Worm (Caenorhabditis elegans) whole organism, L3 larva: Measurements from ENCODE around the gene Y68A4A.10.

Experiments
- elt-2 ChIP-seq: sonication (generic microtip); optimal IDR thresholded peaks from 2 replicates; lab custom pipeline; 2016; ENCODE audit warnings: missing genetic modification reagents, mild to moderate bottlenecking, missing genetic modification characterization, missing compliant biosample characterization
- fos-1 ChIP-seq: fragments of 150-350 bp; optimal IDR thresholded peaks from 2 replicates; lab custom pipeline; 2014; ENCODE audit warnings: missing biosample characterization, missing genetic modification characterization
- lin-15B ChIP-seq: fragments of 150-350 bp; optimal IDR thresholded peaks from 2 replicates; lab custom pipeline; 2014; ENCODE audit warnings: missing biosample characterization, missing genetic modification characterization
- nfya-1 ChIP-seq: sonication (generic microtip); optimal IDR thresholded peaks from 2 replicates; lab custom pipeline; 2017; ENCODE audit warnings: missing genetic modification characterization, mild to moderate bottlenecking, missing compliant biosample characterization, antibody characterized with exemption, moderate library complexity; ENCODE audit not compliant: insufficient read depth
- nhr-23 ChIP-seq: fragments of 150-350 bp; optimal IDR thresholded peaks from 2 replicates; lab custom pipeline; 2014; ENCODE audit warnings: missing biosample characterization, missing genetic modification reagents, missing genetic modification characterization
- unc-39 ChIP-seq: sonication (generic microtip); optimal IDR thresholded peaks from 4 replicates; lab custom pipeline; 2017; ENCODE audit warnings: missing biosample characterization, missing genetic modification characterization

Y68A4A.10 gene

ce11 chrV:17251364-17251961 is 49.5 kb downstream of the Y68A4A.10 start, which contains the start of gene Y61B8A.6:
Y61B8A.6 (plus strand) TSS chrV:17251911.
- TF ChIP-seq nhr-23 (no peak), fos-1 (tag; lab: Kevin White, UChicago) (no peak), elt-2 (tag; lab: Kevin White, UChicago) (no peak), unc-39 (tag; lab: Kevin White, UChicago) (no peak), nfya-1 (tag; lab: Kevin White, UChicago) (no peak), lin-15B (no peak)
